Worm (Caenorhabditis elegans) whole organism, mixed stage, embryonic: Measurements from ENCODE around the gene col-88.

Experiments
- elt-3 ChIP-seq: fragments of 150-350 bp; optimal IDR thresholded peaks from 2 replicates; lab custom pipeline; 2014; ENCODE audit warnings: missing biosample characterization, missing genetic modification characterization
- lin-13 ChIP-seq: fragments of 150-350 bp; optimal IDR thresholded peaks from 2 replicates; lab custom pipeline; 2014; ENCODE audit warnings: missing biosample characterization, missing genetic modification characterization
- lsy-2 ChIP-seq: fragments of 150-350 bp; optimal IDR thresholded peaks from 2 replicates; lab custom pipeline; 2014; ENCODE audit warnings: missing biosample characterization, missing genetic modification characterization
- mep-1 ChIP-seq: fragments of 150-350 bp; optimal IDR thresholded peaks from 2 replicates; lab custom pipeline; 2017; ENCODE audit warnings: missing biosample characterization, missing genetic modification reagents, missing genetic modification characterization, inconsistent platforms
- unc-39 ChIP-seq: fragments of 150-350 bp; optimal IDR thresholded peaks from 2 replicates; lab custom pipeline; 2014; ENCODE audit warnings: missing biosample characterization, missing genetic modification characterization
- unc-62 ChIP-seq: fragments of 150-350 bp; optimal IDR thresholded peaks from 2 replicates; lab custom pipeline; 2014; ENCODE audit warnings: missing biosample characterization, missing genetic modification reagents, missing genetic modification characterization

DNA sequence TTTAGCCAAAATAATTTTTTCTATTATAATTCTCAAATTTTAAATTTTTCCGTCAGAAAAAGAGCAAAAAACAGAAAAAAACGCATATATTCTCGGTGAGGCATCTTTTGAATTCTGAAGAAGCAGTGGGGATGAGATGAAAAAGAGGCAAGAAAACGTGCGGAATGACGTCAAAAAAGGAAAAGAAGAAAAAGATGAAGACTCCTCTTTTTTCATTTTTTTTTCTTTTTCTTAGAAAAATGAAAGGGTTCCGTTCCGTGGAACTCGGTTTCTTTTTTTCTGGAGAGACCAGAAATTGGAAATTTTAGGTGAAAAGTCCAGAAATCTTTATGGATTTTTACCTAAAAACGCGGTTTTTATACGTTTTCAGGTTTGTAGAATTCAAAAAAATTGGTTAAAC lies 10.5 kb upstream of the col-88 start:
- TF ChIP-seq mep-1 (tag; lab: Kevin White, UChicago) (no peak), elt-3 (tag; lab: Kevin White, UChicago) (no peak), unc-39 (tag; lab: Kevin White, UChicago) (no peak), lin-13 (no peak), lsy-2 (tag; lab: Kevin White, UChicago) (no peak), unc-62 (GFP tag; lab: Kevin White, UChicago) (no peak)
